Worm (Caenorhabditis elegans) whole organism, L4 larva: ENCODE measurements around the gene ZC84.6.

Experiments
- D1046.2 ChIP-seq: fragments of 200-800 bp; sonication (Bioruptor generic); IDR thresholded peaks from 2 replicates; pipeline ENCODE4 v1.3.6; 2022; ENCODE audit warnings: missing genetic modification characterization, missing compliant biosample characterization
- F26F4.8 ChIP-seq: fragments of 200-800 bp; sonication (Bioruptor generic); conservative IDR thresholded peaks from 2 replicates; pipeline ENCODE4 v1.3.6; 2022; ENCODE audit warnings: missing genetic modification characterization, missing compliant biosample characterization
- F37D6.2 ChIP-seq: sonication (generic microtip); optimal IDR thresholded peaks from 2 replicates; lab custom pipeline; 2016; ENCODE audit warnings: mild to moderate bottlenecking, missing genetic modification characterization, missing compliant biosample characterization
- F49E8.2 ChIP-seq: sonication (generic microtip); optimal IDR thresholded peaks from 2 replicates; lab custom pipeline; 2016; ENCODE audit warnings: missing compliant biosample characterization, mild to moderate bottlenecking, missing genetic modification characterization, borderline replicate concordance
- aha-1 ChIP-seq: fragments of 150-350 bp; peaks from one replicate; lab custom pipeline; 2014; ENCODE audit warnings: missing biosample characterization, missing genetic modification characterization
- ama-1 ChIP-seq: fragments of 150-350 bp; optimal IDR thresholded peaks from 2 replicates; lab custom pipeline; 2014; ENCODE audit warnings: inconsistent platforms, mixed read lengths
- attf-4 ChIP-seq: sonication (generic microtip); optimal IDR thresholded peaks from 3 replicates; lab custom pipeline; 2017; ENCODE audit warnings: missing biosample characterization, missing genetic modification characterization
- ceh-82 ChIP-seq: sonication (generic microtip); optimal IDR thresholded peaks from 2 replicates; lab custom pipeline; 2017; ENCODE audit warnings: missing biosample characterization, missing genetic modification characterization
- daf-12 ChIP-seq: fragments of 150-350 bp; optimal IDR thresholded peaks from 2 replicates; lab custom pipeline; 2014; ENCODE audit warnings: missing biosample characterization, missing genetic modification reagents, missing genetic modification characterization
- daf-16 ChIP-seq, 3 experiments: sonication (generic microtip); optimal IDR thresholded peaks; 2 replicates each; lab custom pipeline; 2016 to 2017; ENCODE audit warnings: missing genetic modification characterization in 3 of 3, missing genetic modification reagents in 3 of 3, mild to moderate bottlenecking in 2 of 3, missing compliant biosample characterization in 2 of 3, missing biosample characterization in 1 of 3, moderate library complexity in 1 of 3
- daf-8 ChIP-seq: fragments of 200-800 bp; sonication (Bioruptor generic); IDR thresholded peaks from 2 replicates; pipeline ENCODE4 v1.3.6; 2022; ENCODE audit warnings: missing genetic modification characterization, missing compliant biosample characterization
- dmd-9 ChIP-seq: fragments of 200-800 bp; sonication (Bioruptor generic); IDR thresholded peaks from 2 replicates; pipeline ENCODE4 v1.3.6; 2022; ENCODE audit warnings: missing genetic modification reagents, missing genetic modification characterization, missing compliant biosample characterization
- dpl-1 ChIP-seq: fragments of 150-350 bp; optimal IDR thresholded peaks from 2 replicates; lab custom pipeline; 2014; ENCODE audit warnings: missing biosample characterization, missing genetic modification reagents, missing genetic modification characterization
- dve-1 ChIP-seq: sonication (generic microtip); optimal IDR thresholded peaks from 2 replicates; lab custom pipeline; 2017; ENCODE audit warnings: antibody characterized with exemption, mild to moderate bottlenecking, missing genetic modification characterization, missing compliant biosample characterization; ENCODE audit not compliant: insufficient read depth
- hlh-11 ChIP-seq: fragments of 200-800 bp; sonication (Bioruptor generic); optimal IDR thresholded peaks from 2 replicates; lab custom pipeline; 2018; ENCODE audit warnings: mild to moderate bottlenecking, missing genetic modification characterization, missing compliant biosample characterization
- hlh-30 ChIP-seq: sonication (generic microtip); optimal IDR thresholded peaks from 2 replicates; lab custom pipeline; 2017; ENCODE audit warnings: antibody characterized with exemption, mild to moderate bottlenecking, missing genetic modification characterization, missing compliant biosample characterization; ENCODE audit not compliant: insufficient read depth
- lin-29 ChIP-seq: fragments of 200-800 bp; sonication (Bioruptor generic); IDR thresholded peaks from 2 replicates; pipeline ENCODE4 v1.3.6; 2022; ENCODE audit warnings: missing genetic modification reagents, missing genetic modification characterization, missing compliant biosample characterization
- lin-38 ChIP-seq: fragments of 200-800 bp; sonication (Bioruptor generic); IDR thresholded peaks from 2 replicates; pipeline ENCODE4 v1.3.6; 2022; ENCODE audit warnings: missing genetic modification reagents, missing genetic modification characterization, missing compliant biosample characterization
- lir-3 ChIP-seq: sonication (generic microtip); optimal IDR thresholded peaks from 2 replicates; lab custom pipeline; 2016; ENCODE audit warnings: mild to moderate bottlenecking, missing genetic modification characterization, missing compliant biosample characterization
- lsy-2 ChIP-seq, 2 experiments: fragments of 150-350 bp in 1 of 2; sonication (generic microtip) in 1 of 2; optimal IDR thresholded peaks; 2 replicates each; lab custom pipeline; 2014 to 2017; ENCODE audit warnings: missing biosample characterization in 2 of 2, missing genetic modification characterization in 2 of 2
- madf-5 ChIP-seq, 2 experiments: fragments of 200-800 bp; sonication (Bioruptor generic); IDR thresholded peaks; 2 replicates each; pipeline ENCODE4 v1.3.6; 2022; ENCODE audit warnings: missing compliant biosample characterization in 2 of 2, missing genetic modification characterization in 2 of 2
- mxl-2 ChIP-seq: fragments of 200-800 bp; sonication (Bioruptor generic); conservative IDR thresholded peaks from 2 replicates; pipeline ENCODE4 v1.3.6; 2022; ENCODE audit warnings: missing genetic modification reagents, missing genetic modification characterization, missing compliant biosample characterization
- mxl-3 ChIP-seq: fragments of 200-800 bp; sonication (Bioruptor generic); optimal IDR thresholded peaks from 2 replicates; lab custom pipeline; 2018; ENCODE audit warnings: mild to moderate bottlenecking, missing genetic modification characterization, missing compliant biosample characterization
- nhr-111 ChIP-seq: fragments of 200-800 bp; sonication (Bioruptor generic); optimal IDR thresholded peaks from 2 replicates; lab custom pipeline; 2018; ENCODE audit warnings: mild to moderate bottlenecking, missing genetic modification characterization, missing compliant biosample characterization
- nhr-25 ChIP-seq: sonication (generic microtip); optimal IDR thresholded peaks from 2 replicates; lab custom pipeline; 2017; ENCODE audit warnings: missing genetic modification characterization, mild to moderate bottlenecking, missing compliant biosample characterization, antibody characterized with exemption, moderate library complexity, borderline replicate concordance; ENCODE audit not compliant: insufficient read depth
- nhr-28 ChIP-seq: fragments of 150-350 bp; optimal IDR thresholded peaks from 2 replicates; lab custom pipeline; 2014; ENCODE audit warnings: missing biosample characterization, missing genetic modification characterization
- nhr-42 ChIP-seq: fragments of 200-800 bp; sonication (Bioruptor generic); IDR thresholded peaks from 2 replicates; pipeline ENCODE4 v1.3.6; 2022; ENCODE audit warnings: missing genetic modification characterization, missing compliant biosample characterization
- pqm-1 ChIP-seq: sonication (generic microtip); optimal IDR thresholded peaks from 2 replicates; lab custom pipeline; 2017; ENCODE audit warnings: missing biosample characterization, missing genetic modification characterization
- rbr-2 ChIP-seq: sonication (generic microtip); optimal IDR thresholded peaks from 2 replicates; lab custom pipeline; 2016; ENCODE audit warnings: missing genotype, missing genetic modification characterization, missing compliant biosample characterization
- saeg-2 ChIP-seq: fragments of 200-800 bp; sonication (Bioruptor generic); IDR thresholded peaks from 2 replicates; pipeline ENCODE4 v1.3.6; 2022; ENCODE audit warnings: missing genetic modification reagents, missing genetic modification characterization, missing compliant biosample characterization
- set-16 ChIP-seq: fragments of 200-800 bp; sonication (Bioruptor generic); IDR thresholded peaks from 2 replicates; pipeline ENCODE4 v1.3.6; 2022; ENCODE audit warnings: missing genetic modification reagents, missing genetic modification characterization, missing compliant biosample characterization
- skn-1 ChIP-seq: fragments of 150-350 bp; optimal IDR thresholded peaks from 2 replicates; lab custom pipeline; 2014; ENCODE audit warnings: missing biosample characterization, missing genetic modification characterization
- spr-1 ChIP-seq: sonication (generic microtip); optimal IDR thresholded peaks from 2 replicates; lab custom pipeline; 2016; ENCODE audit warnings: mild to moderate bottlenecking, missing genetic modification characterization, missing compliant biosample characterization
- spr-3 ChIP-seq: fragments of 200-800 bp; sonication (Bioruptor generic); optimal IDR thresholded peaks from 2 replicates; lab custom pipeline; 2018; ENCODE audit warnings: mild to moderate bottlenecking, missing genetic modification characterization, missing compliant biosample characterization
- unc-39 ChIP-seq: sonication (generic microtip); optimal IDR thresholded peaks from 2 replicates; lab custom pipeline; 2017; ENCODE audit warnings: missing biosample characterization, missing genetic modification characterization
- vab-7 ChIP-seq: fragments of 200-800 bp; sonication (Bioruptor generic); IDR thresholded peaks from 2 replicates; pipeline ENCODE4 v1.3.6; 2022; ENCODE audit warnings: missing genetic modification reagents, missing genetic modification characterization, missing compliant biosample characterization
- zip-11 ChIP-seq: fragments of 200-800 bp; sonication (Bioruptor generic); IDR thresholded peaks from 2 replicates; pipeline ENCODE4 v1.3.6; 2022; ENCODE audit warnings: missing genetic modification characterization, missing compliant biosample characterization
- zip-2 ChIP-seq: fragments of 150-350 bp; optimal IDR thresholded peaks from 2 replicates; lab custom pipeline; 2014; ENCODE audit warnings: missing biosample characterization, missing genetic modification characterization

ZC84.6 gene

DNA sequence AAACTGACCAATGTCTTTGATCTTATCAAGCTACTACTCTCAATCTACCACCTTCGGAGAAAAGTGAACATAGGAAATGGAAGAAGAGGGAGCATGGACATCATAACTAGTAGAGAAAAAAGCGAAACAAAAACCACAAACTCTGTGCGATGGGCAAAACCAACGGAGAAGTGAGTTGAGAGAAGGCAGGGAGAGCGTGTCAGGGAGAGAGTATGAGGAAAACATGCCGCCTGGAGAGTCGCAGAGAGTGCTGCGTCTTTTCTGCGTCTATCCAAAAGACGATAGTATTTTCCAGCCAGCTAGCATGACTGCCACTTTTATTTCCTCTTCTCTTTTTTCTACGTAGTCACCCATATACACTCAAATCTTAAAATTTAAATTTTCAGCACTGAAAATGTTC lies 40.5 kb upstream of the ZC84.6 start, which contains the start of gene saeg-2 (continued):
- no peak for TF ChIP-seq nhr-111 (GFP tag; lab: Kevin White, UChicago)
- no peak for TF ChIP-seq attf-4
- TF ChIP-seq daf-8 (GFP tag; lab: Robert Waterston, UW), result no peak
- TF ChIP-seq unc-39, result no peak
- TF ChIP-seq set-16 (GFP tag; lab: Robert Waterston, UW), result no peak
- peak; percentile 31 for TF ChIP-seq dpl-1 (GFP tag; lab: Kevin White, UChicago)
- no peak for TF ChIP-seq D1046.2 (GFP tag; lab: Robert Waterston, UW)
- TF ChIP-seq nhr-25 (tag; lab: Kevin White, UChicago), result no peak
- TF ChIP-seq lir-3 (tag; lab: Kevin White, UChicago), result no peak
- TF ChIP-seq F37D6.2, result no peak
- no peak for TF ChIP-seq spr-1 (tag; lab: Kevin White, UChicago)
- peak; percentile 34 for TF ChIP-seq rbr-2 (tag; lab: Kevin White, UChicago)
- TF ChIP-seq F26F4.8, result no peak
- TF ChIP-seq vab-7 (GFP tag; lab: Robert Waterston, UW), result no peak
- no peak for TF ChIP-seq daf-12 (tag; lab: Kevin White, UChicago)
- TF ChIP-seq mxl-2, result no peak
- TF ChIP-seq zip-11 (GFP tag; lab: Robert Waterston, UW), result no peak
- TF ChIP-seq dmd-9 (GFP tag; lab: Robert Waterston, UW), result no peak
- peak; percentile 60 for TF ChIP-seq dve-1 (tag; lab: Kevin White, UChicago)

DNA sequence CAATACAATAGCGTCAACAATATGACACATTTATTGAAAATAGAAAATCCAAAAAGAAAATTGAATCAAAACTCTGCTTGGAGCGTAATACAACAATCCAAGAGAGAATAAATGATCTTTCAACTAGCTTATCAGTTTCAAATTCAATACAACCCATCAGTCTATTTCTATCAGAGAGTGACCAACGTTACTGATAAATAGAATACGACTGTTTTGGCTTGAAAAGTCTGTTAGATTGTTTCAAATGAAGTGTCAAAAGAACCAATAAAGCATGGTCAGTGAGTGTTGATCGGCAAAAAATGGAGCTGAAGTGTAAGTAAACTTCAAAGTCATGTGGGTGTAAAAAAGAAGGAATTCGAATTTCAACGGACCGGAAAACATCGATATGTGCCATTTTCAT lies 38.1 kb upstream of the ZC84.6 start:
- peak; percentile 23 for TF ChIP-seq hlh-11 (tag; lab: Kevin White, UChicago)
- peak; percentile 74 for TF ChIP-seq pqm-1 (tag; lab: Kevin White, UChicago)
- no peak for TF ChIP-seq nhr-42 (GFP tag; lab: Robert Waterston, UW)
- TF ChIP-seq lin-29 (GFP tag; lab: Robert Waterston, UW), result no peak
- no peak for TF ChIP-seq saeg-2 (GFP tag; lab: Robert Waterston, UW)
- no peak for TF ChIP-seq daf-16 (GFP tag; optimal IDR thresholded peaks at IDR 0.05; lab: Kevin White, UChicago)
- peak; percentile 85 for TF ChIP-seq daf-16 (tag; optimal IDR thresholded peaks at IDR 0.05; lab: Kevin White, UChicago)
- peak; percentile 40 for TF ChIP-seq nhr-28 (tag; lab: Kevin White, UChicago)
- no peak for TF ChIP-seq mxl-3 (GFP tag; lab: Kevin White, UChicago)
- peak; percentile 5 for TF ChIP-seq dve-1 (tag; lab: Kevin White, UChicago)
- TF ChIP-seq zip-2 (tag; lab: Kevin White, UChicago), result no peak
- TF ChIP-seq ceh-82, result no peak
- no peak for TF ChIP-seq ama-1 (lab: Kevin White, UChicago)
- TF ChIP-seq F26F4.8, result no peak
- TF ChIP-seq madf-5 (GFP tag; IDR thresholded peaks at IDR 0.05; lab: Robert Waterston, UW), result no peak

DNA sequence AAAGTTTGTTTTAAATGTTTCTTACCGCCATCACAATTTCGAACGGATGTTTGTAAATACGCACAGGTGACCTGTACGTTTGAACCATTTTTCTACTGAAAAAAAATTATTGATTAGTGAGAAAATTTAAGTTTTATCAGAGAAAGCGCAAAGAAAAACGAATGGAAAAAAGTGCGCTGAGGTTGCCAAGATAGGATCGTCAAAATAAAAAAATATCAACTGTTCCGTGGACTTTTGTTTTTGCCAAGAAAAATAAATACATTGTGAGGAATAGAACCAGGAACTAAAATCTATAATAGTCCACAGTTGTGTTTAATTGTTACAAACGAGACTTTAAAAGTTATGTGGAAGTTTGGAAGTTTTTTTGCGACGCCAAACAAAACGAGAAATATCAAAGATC lies 36.7 kb upstream of the ZC84.6 start, which contains the start of gene T23G5.2:
Gene T23G5.2 (minus strand): TSS at position 101 of the 400 bp plus-strand sequence.
- TF ChIP-seq lin-38 (GFP tag; lab: Robert Waterston, UW), result no peak
- peak; percentile 57 for TF ChIP-seq aha-1
- TF ChIP-seq ceh-82, result no peak

DNA sequence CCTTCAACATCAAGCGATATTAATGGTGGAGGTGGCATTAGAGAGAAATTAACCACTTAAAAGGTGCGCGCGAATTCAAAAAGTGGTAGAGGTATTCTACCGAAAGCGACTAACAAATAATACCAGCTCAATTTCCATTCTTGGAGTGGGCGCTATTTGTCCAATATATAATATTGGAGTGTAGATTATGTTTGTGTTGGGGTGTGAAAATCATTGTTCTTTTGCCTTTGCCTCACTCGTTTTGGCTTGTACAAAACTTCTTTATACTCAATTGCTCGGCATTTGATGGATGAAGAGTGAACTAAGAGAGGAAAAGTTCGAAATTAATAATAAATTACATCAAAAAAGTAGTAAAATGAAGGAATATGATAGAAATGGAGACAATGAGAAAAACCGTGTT lies 31.7 kb upstream of the ZC84.6 start, which contains the start of gene T23G5.3:
Gene T23G5.3 (minus strand): TSS at position 101 of the 400 bp plus-strand sequence.
- TF ChIP-seq skn-1 (tag; lab: Kevin White, UChicago) (no peak), aha-1 (peak; percentile 56)

DNA sequence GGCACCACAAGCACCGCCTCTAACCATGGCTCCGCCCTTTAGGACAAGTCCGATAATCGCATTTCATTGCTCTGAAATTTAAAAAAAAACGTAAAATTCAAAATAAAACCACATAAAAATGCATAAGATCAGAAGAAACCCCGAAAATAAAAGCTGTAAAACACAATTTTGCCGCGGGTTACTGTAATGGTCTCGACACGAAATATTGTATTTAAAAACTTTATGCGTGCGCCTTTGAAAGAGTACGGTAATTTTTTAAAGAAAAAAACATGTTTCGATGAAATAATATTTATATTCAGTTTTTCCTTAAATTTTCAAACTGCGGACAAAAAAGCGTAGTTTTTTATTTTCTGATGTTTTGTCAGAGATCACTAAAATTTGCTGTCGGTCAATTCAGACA lies 29.2 kb upstream of the ZC84.6 start, which contains the start of gene rnr-1:
Gene rnr-1 (minus strand): TSS at position 77 of the 400 bp plus-strand sequence.
- no peak for TF ChIP-seq hlh-30
- peak; percentile 45; the same call in 1 of the 2 replicates for TF ChIP-seq lin-38 (GFP tag; lab: Robert Waterston, UW)
- TF ChIP-seq F49E8.2 (tag; lab: Kevin White, UChicago), result peak; percentile 39
- peak in 1 of 2 experiments; percentile 59 for TF ChIP-seq lsy-2 (tag; optimal IDR thresholded peaks at IDR 0.05; lab: Kevin White, UChicago)
- TF ChIP-seq aha-1, result peak; percentile 59
- TF ChIP-seq spr-3, result no peak
